Fruit fly (Drosophila melanogaster) whole organism, adult: ENCODE results near the gene Fum2.
A peak's percentile ranks its signal among the peaks of the same experiment; 100 is the strongest.

Source experiments
- CG12768 ChIP-seq: fragments of 200-800 bp; sonication (Bioruptor generic); optimal IDR thresholded peaks from 2 replicates; lab custom pipeline; 2017; ENCODE audit warnings: missing biosample characterization, missing genetic modification characterization, mild to moderate bottlenecking, moderate library complexity, missing genetic modification reagents
- CG33017 ChIP-seq: fragments of 200-800 bp; sonication (Bioruptor generic); optimal IDR thresholded peaks from 2 replicates; lab custom pipeline; 2018; ENCODE audit warnings: missing biosample characterization, mild to moderate bottlenecking, missing genetic modification characterization, moderate library complexity
- CG7045 ChIP-seq: fragments of 200-800 bp; sonication (Bioruptor generic); optimal IDR thresholded peaks from 2 replicates; lab custom pipeline; 2017; ENCODE audit warnings: missing biosample characterization, mild to moderate bottlenecking, missing genetic modification characterization
- Crg-1 ChIP-seq: fragments of 200-800 bp; sonication (Bioruptor generic); optimal IDR thresholded peaks from 2 replicates; lab custom pipeline; 2016; ENCODE audit warnings: missing biosample characterization, missing genetic modification characterization
- cic ChIP-seq: fragments of 200-800 bp; sonication (Bioruptor generic); optimal IDR thresholded peaks from 2 replicates; lab custom pipeline; 2017; ENCODE audit warnings: missing biosample characterization, mild to moderate bottlenecking, missing genetic modification characterization, moderate library complexity

- TF ChIP-seq CG7045 (GFP tag; lab: Kevin White, UChicago) (no peak), CG12768 (GFP tag; lab: Kevin White, UChicago) (no peak), CG33017 (tag; lab: Kevin White, UChicago) (no peak), cic (GFP tag; lab: Kevin White, UChicago) (peak; percentile 52), Crg-1 (no peak)
Observed at dm6 chrX:6708580-6709199, 27.1 kb downstream of the Fum2 start.
